Worm (Caenorhabditis elegans) whole organism, L3 larva: ENCODE measurements around the gene mdt-19.
A peak's percentile ranks its signal among the peaks of the same experiment; 100 is the strongest.

ENCODE experiments used
- R02D3.7 ChIP-seq: fragments of 150-350 bp; optimal IDR thresholded peaks from 2 replicates; lab custom pipeline; 2014; ENCODE audit warnings: missing biosample characterization, missing genetic modification characterization
- aly-2 ChIP-seq: fragments of 150-350 bp; optimal IDR thresholded peaks from 2 replicates; lab custom pipeline; 2014; ENCODE audit warnings: missing biosample characterization, missing genetic modification characterization
- ama-1 ChIP-seq: fragments of 150-350 bp; optimal IDR thresholded peaks from 2 replicates; lab custom pipeline; 2018
- ceh-28 ChIP-seq: fragments of 150-350 bp; optimal IDR thresholded peaks from 2 replicates; lab custom pipeline; 2014; ENCODE audit warnings: missing biosample characterization, missing genetic modification reagents, missing genetic modification characterization
- ceh-82 ChIP-seq: fragments of 150-350 bp; optimal IDR thresholded peaks from 2 replicates; lab custom pipeline; 2014; ENCODE audit warnings: missing biosample characterization, missing genetic modification characterization
- ceh-9 ChIP-seq: sonication (generic microtip); optimal IDR thresholded peaks from 2 replicates; lab custom pipeline; 2018; ENCODE audit warnings: missing biosample characterization, missing genetic modification characterization
- daf-12 ChIP-seq: fragments of 150-350 bp; optimal IDR thresholded peaks from 2 replicates; lab custom pipeline; 2014; ENCODE audit warnings: missing biosample characterization, missing genetic modification reagents, missing genetic modification characterization
- egl-27 ChIP-seq: sonication (generic microtip); optimal IDR thresholded peaks from 4 replicates; lab custom pipeline; 2017; ENCODE audit warnings: missing biosample characterization, missing genetic modification reagents, missing genetic modification characterization
- elt-1 ChIP-seq: fragments of 150-350 bp; optimal IDR thresholded peaks from 2 replicates; lab custom pipeline; 2014; ENCODE audit warnings: missing biosample characterization, missing genetic modification characterization
- elt-3 ChIP-seq, 3 experiments: fragments of 150-350 bp in 1 of 3; sonication (generic microtip) in 2 of 3; optimal IDR thresholded peaks; 2 replicates in 2 of 3; 4 replicates in 1 of 3; lab custom pipeline; 2014 to 2017; ENCODE audit warnings: missing biosample characterization in 3 of 3, missing genetic modification characterization in 3 of 3
- fkh-10 ChIP-seq: sonication (generic microtip); optimal IDR thresholded peaks from 2 replicates; lab custom pipeline; 2017; ENCODE audit warnings: missing biosample characterization, missing genetic modification reagents, missing genetic modification characterization
- fkh-2 ChIP-seq: fragments of 150-350 bp; optimal IDR thresholded peaks from 2 replicates; lab custom pipeline; 2014; ENCODE audit warnings: missing biosample characterization, missing genetic modification reagents, missing genetic modification characterization
- fos-1 ChIP-seq: fragments of 150-350 bp; optimal IDR thresholded peaks from 2 replicates; lab custom pipeline; 2014; ENCODE audit warnings: missing biosample characterization, missing genetic modification characterization
- hmg-11 ChIP-seq: sonication (generic microtip); optimal IDR thresholded peaks from 2 replicates; lab custom pipeline; 2016; ENCODE audit warnings: missing genetic modification characterization, missing compliant biosample characterization
- jun-1 ChIP-seq: fragments of 150-350 bp; optimal IDR thresholded peaks from 2 replicates; lab custom pipeline; 2014; ENCODE audit warnings: missing biosample characterization, missing genetic modification reagents, missing genetic modification characterization
- lin-15B ChIP-seq: fragments of 150-350 bp; optimal IDR thresholded peaks from 2 replicates; lab custom pipeline; 2014; ENCODE audit warnings: missing biosample characterization, missing genetic modification characterization
- lin-39 ChIP-seq: fragments of 150-350 bp; optimal IDR thresholded peaks from 2 replicates; lab custom pipeline; 2018; ENCODE audit warnings: missing biosample characterization, missing genetic modification reagents, missing genetic modification characterization
- lsy-12 ChIP-seq: sonication (generic microtip); optimal IDR thresholded peaks from 2 replicates; lab custom pipeline; 2016; ENCODE audit warnings: mild to moderate bottlenecking, missing genetic modification characterization, missing compliant biosample characterization
- nfya-1 ChIP-seq: sonication (generic microtip); optimal IDR thresholded peaks from 2 replicates; lab custom pipeline; 2017; ENCODE audit warnings: missing genetic modification characterization, mild to moderate bottlenecking, missing compliant biosample characterization, antibody characterized with exemption, moderate library complexity; ENCODE audit not compliant: insufficient read depth
- nhr-12 ChIP-seq: fragments of 150-350 bp; optimal IDR thresholded peaks from 2 replicates; lab custom pipeline; 2014; ENCODE audit warnings: missing biosample characterization, missing genetic modification characterization
- nhr-23 ChIP-seq: fragments of 150-350 bp; optimal IDR thresholded peaks from 2 replicates; lab custom pipeline; 2014; ENCODE audit warnings: missing biosample characterization, missing genetic modification reagents, missing genetic modification characterization
- nhr-25 ChIP-seq: sonication (generic microtip); optimal IDR thresholded peaks from 2 replicates; lab custom pipeline; 2017; ENCODE audit warnings: missing biosample characterization, missing genetic modification characterization
- nhr-28 ChIP-seq: fragments of 150-350 bp; optimal IDR thresholded peaks from 2 replicates; lab custom pipeline; 2014; ENCODE audit warnings: missing biosample characterization, missing genetic modification characterization
- nhr-43 ChIP-seq: sonication (generic microtip); optimal IDR thresholded peaks from 2 replicates; lab custom pipeline; 2016; ENCODE audit warnings: mild to moderate bottlenecking, missing genetic modification characterization, missing compliant biosample characterization; ENCODE audit not compliant: poor library complexity, severe bottlenecking
- nhr-67 ChIP-seq: fragments of 150-350 bp; optimal IDR thresholded peaks from 2 replicates; lab custom pipeline; 2014; ENCODE audit warnings: missing biosample characterization, missing genetic modification characterization
- nhr-76 ChIP-seq: fragments of 150-350 bp; sonication (generic microtip); optimal IDR thresholded peaks from 5 replicates; lab custom pipeline; 2014; ENCODE audit warnings: missing biosample characterization, missing genetic modification characterization
- pha-4 ChIP-seq: fragments of 150-350 bp; optimal IDR thresholded peaks from 2 replicates; lab custom pipeline; 2014; ENCODE audit warnings: missing biosample characterization, missing genetic modification reagents, missing genetic modification characterization
- pqm-1 ChIP-seq: fragments of 150-350 bp; optimal IDR thresholded peaks from 2 replicates; lab custom pipeline; 2017; ENCODE audit warnings: missing biosample characterization, missing genetic modification characterization, inconsistent platforms
- sea-2 ChIP-seq: fragments of 150-350 bp; sonication (generic microtip); optimal IDR thresholded peaks from 4 replicates; lab custom pipeline; 2014; ENCODE audit warnings: missing biosample characterization, missing genetic modification reagents, missing genetic modification characterization
- skn-1 ChIP-seq: fragments of 150-350 bp; optimal IDR thresholded peaks from 2 replicates; lab custom pipeline; 2014; ENCODE audit warnings: missing biosample characterization, missing genetic modification characterization
- snpc-4 ChIP-seq: fragments of 150-350 bp; optimal IDR thresholded peaks from 2 replicates; lab custom pipeline; 2014; ENCODE audit warnings: missing biosample characterization, missing genetic modification characterization
- tbx-2 ChIP-seq: sonication (generic microtip); optimal IDR thresholded peaks from 2 replicates; lab custom pipeline; 2016; ENCODE audit warnings: mild to moderate bottlenecking, missing genetic modification characterization, missing compliant biosample characterization
- unc-62 ChIP-seq: fragments of 150-350 bp; sonication (generic microtip); optimal IDR thresholded peaks from 4 replicates; lab custom pipeline; 2014; ENCODE audit warnings: missing biosample characterization, missing genetic modification reagents, missing genetic modification characterization
- zag-1 ChIP-seq: fragments of 150-350 bp; optimal IDR thresholded peaks from 2 replicates; lab custom pipeline; 2014; ENCODE audit warnings: missing biosample characterization, missing genetic modification characterization
- ztf-4 ChIP-seq: fragments of 150-350 bp; optimal IDR thresholded peaks from 2 replicates; lab custom pipeline; 2014; ENCODE audit warnings: missing biosample characterization, missing genetic modification characterization

mdt-19 gene

ce11 chrIII:2597753-2598152, at the start of gene mdt-19:
mdt-19 (plus strand) TSS chrIII:2598053.
- TF ChIP-seq ceh-28 (tag; lab: Kevin White, UChicago) = no peak
- TF ChIP-seq nhr-23 (tag; lab: Kevin White, UChicago) = no peak
- no peak for TF ChIP-seq elt-1 (tag; lab: Kevin White, UChicago)
- TF ChIP-seq, all 47 proteins: peak for 0

- TF ChIP-seq nhr-76 (tag; lab: Kevin White, UChicago) (no peak), egl-27 (tag; lab: Kevin White, UChicago) (no peak), lin-39 (tag; lab: Kevin White, UChicago) (no peak), ceh-9 (tag; lab: Kevin White, UChicago) (no peak), nhr-25 (no peak), R02D3.7 (tag; lab: Kevin White, UChicago) (no peak), tbx-2 (no peak), ztf-4 (tag; lab: Kevin White, UChicago) (no peak), hmg-11 (tag; lab: Kevin White, UChicago) (no peak), nhr-43 (no peak), nhr-67 (tag; lab: Kevin White, UChicago) (no peak), ceh-82 (no peak), pha-4 (tag; lab: Kevin White, UChicago) (no peak), zag-1 (tag; lab: Kevin White, UChicago) (no peak), ama-1 (lab: Kevin White, UChicago) (no peak), ceh-28 (tag; lab: Kevin White, UChicago) (no peak), pqm-1 (tag; lab: Kevin White, UChicago) (no peak), nfya-1 (no peak)
Observed at ce11 chrIII:2549620-2550019, 48.2 kb upstream of the mdt-19 start, which contains the start of gene feh-1. feh-1 (plus strand) TSS chrIII:2549920.

DNA sequence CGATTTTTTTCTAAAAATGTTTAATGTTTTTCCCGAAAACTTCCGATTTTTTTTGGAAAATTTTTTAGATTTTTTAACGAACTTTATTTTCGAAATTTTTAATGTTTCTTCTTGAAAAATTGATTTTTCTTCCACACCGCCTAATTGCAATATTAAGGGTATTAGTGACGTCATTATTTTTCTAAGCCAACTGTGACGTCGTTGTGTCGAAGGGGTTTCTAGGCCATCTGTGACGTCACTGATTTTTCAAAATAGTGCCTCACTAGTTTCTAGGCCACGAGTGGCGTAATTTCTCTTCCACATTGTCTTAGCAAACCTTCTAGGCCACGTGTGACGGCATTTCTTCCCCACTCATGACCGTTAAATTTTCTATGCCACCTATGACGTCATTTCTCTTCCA, 45.9 kb upstream of the mdt-19 start:
- TF ChIP-seq nhr-76 (tag; lab: Kevin White, UChicago) = no peak
- TF ChIP-seq nhr-43 = no peak
- no peak for TF ChIP-seq sea-2 (GFP tag; lab: Kevin White, UChicago)
- TF ChIP-seq skn-1 = no peak
- no peak for TF ChIP-seq nhr-28 (tag; lab: Kevin White, UChicago)
- TF ChIP-seq snpc-4 (tag; lab: Kevin White, UChicago) = no peak
- TF ChIP-seq lin-39 (tag; lab: Kevin White, UChicago) = no peak
- no peak for TF ChIP-seq lsy-12 (tag; lab: Kevin White, UChicago)
- no peak for TF ChIP-seq ceh-28 (tag; lab: Kevin White, UChicago)
- TF ChIP-seq elt-3 (tag; optimal IDR thresholded peaks at IDR 0.05; lab: Kevin White, UChicago) = no peak
- no peak for TF ChIP-seq unc-62 (GFP tag; lab: Kevin White, UChicago)

DNA sequence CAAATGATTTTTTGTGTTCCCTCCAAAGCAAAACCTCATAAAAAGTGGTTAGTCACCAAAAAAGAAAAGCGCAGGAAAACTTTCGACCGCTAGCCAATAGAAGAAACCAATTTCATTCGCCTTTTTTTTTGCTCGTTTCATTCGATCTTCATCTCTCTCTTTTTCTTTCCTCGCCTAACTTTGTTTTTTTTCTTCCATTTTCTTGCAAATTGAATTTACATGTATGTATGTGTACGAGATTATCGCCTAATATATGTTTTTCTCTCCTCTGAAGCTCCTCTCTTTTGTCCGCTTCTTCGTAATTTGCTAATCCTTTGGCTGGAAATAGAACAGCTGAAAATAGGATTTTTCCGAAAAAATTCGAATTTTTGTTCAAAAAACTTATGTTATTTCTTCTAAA, 45.5 kb upstream of the mdt-19 start:
- TF ChIP-seq fos-1 (tag; lab: Kevin White, UChicago) = no peak
- no peak for TF ChIP-seq ama-1 (lab: Kevin White, UChicago)
- TF ChIP-seq fkh-2 = no peak
- no peak for TF ChIP-seq jun-1 (tag; lab: Kevin White, UChicago)
- TF ChIP-seq daf-12 = no peak
- no peak for TF ChIP-seq lsy-12 (tag; lab: Kevin White, UChicago)
- TF ChIP-seq lin-15B (tag; lab: Kevin White, UChicago) = peak; percentile 20
- no peak for TF ChIP-seq aly-2
- no peak for TF ChIP-seq fkh-10
- TF ChIP-seq ceh-28 (tag; lab: Kevin White, UChicago) = no peak
- no peak for TF ChIP-seq hmg-11 (tag; lab: Kevin White, UChicago)
- TF ChIP-seq nfya-1 = peak; percentile 35
- no peak for TF ChIP-seq pha-4 (tag; lab: Kevin White, UChicago)

DNA sequence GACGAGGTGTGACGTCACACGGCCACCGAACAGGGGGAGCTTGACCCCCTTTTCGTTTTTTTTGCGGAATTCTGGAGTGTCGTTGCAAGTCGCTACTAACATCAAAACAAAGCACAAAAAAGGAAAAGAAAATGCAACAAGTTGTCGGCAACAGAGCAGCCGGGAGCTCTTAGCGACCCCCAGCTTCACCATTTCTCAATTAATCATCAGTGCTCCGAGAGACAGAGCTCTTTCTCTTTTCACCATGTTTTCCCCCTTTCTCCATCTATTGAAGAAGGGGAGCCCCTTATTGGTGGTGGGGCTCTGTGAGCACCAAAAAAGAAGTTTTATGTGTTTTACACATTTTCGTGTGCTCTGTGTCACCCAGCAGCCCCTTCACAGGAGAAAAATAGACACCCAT, 44.3 kb upstream of the mdt-19 start:
- TF ChIP-seq lsy-12 (tag; lab: Kevin White, UChicago) (no peak), fkh-10 (no peak), nhr-67 (tag; lab: Kevin White, UChicago) (no peak), elt-1 (tag; lab: Kevin White, UChicago) (no peak), elt-3 (tag; optimal IDR thresholded peaks at IDR 0.05; lab: Kevin White, UChicago) (no peak), lin-39 (tag; lab: Kevin White, UChicago) (peak; percentile 69), nhr-12 (no peak), egl-27 (tag; lab: Kevin White, UChicago) (no peak)
